Worm (Caenorhabditis elegans) whole organism, L2 larva: ENCODE results near the gene T05A7.11.
A peak's percentile ranks its signal among the peaks of the same experiment; 100 is the strongest.

Source experiments
- C34F6.9 ChIP-seq: fragments of 150-350 bp; optimal IDR thresholded peaks from 2 replicates; lab custom pipeline; 2014; ENCODE audit warnings: missing biosample characterization, missing genetic modification characterization
- F13H6.1 ChIP-seq: sonication (generic microtip); optimal IDR thresholded peaks from 2 replicates; lab custom pipeline; 2016; ENCODE audit warnings: missing genetic modification characterization, missing compliant biosample characterization
- R02D3.7 ChIP-seq: fragments of 150-350 bp; optimal IDR thresholded peaks from 2 replicates; lab custom pipeline; 2014; ENCODE audit warnings: missing biosample characterization, missing genetic modification characterization
- ZK546.5 ChIP-seq: sonication (generic microtip); optimal IDR thresholded peaks from 2 replicates; lab custom pipeline; 2017; ENCODE audit warnings: missing biosample characterization, missing genetic modification characterization
- alr-1 ChIP-seq: fragments of 150-350 bp; optimal IDR thresholded peaks from 2 replicates; lab custom pipeline; 2014; ENCODE audit warnings: missing biosample characterization, missing genetic modification characterization
- aly-2 ChIP-seq: fragments of 150-350 bp; optimal IDR thresholded peaks from 2 replicates; lab custom pipeline; 2014; ENCODE audit warnings: missing biosample characterization, missing genetic modification characterization
- ceh-82 ChIP-seq: fragments of 150-350 bp; optimal IDR thresholded peaks from 2 replicates; lab custom pipeline; 2014; ENCODE audit warnings: missing biosample characterization, missing genetic modification characterization
- crh-2 ChIP-seq: sonication (generic microtip); optimal IDR thresholded peaks from 2 replicates; lab custom pipeline; 2017; ENCODE audit warnings: missing biosample characterization, missing genetic modification characterization
- dmd-4 ChIP-seq: sonication (generic microtip); optimal IDR thresholded peaks from 2 replicates; lab custom pipeline; 2017; ENCODE audit warnings: missing biosample characterization, missing genetic modification characterization
- egl-27 ChIP-seq: sonication (generic microtip); optimal IDR thresholded peaks from 3 replicates; lab custom pipeline; 2017; ENCODE audit warnings: missing biosample characterization, missing genetic modification reagents, missing genetic modification characterization
- fos-1 ChIP-seq: fragments of 150-350 bp; optimal IDR thresholded peaks from 2 replicates; lab custom pipeline; 2014; ENCODE audit warnings: missing biosample characterization, missing genetic modification characterization
- gmeb-1 ChIP-seq: fragments of 150-350 bp; optimal IDR thresholded peaks from 2 replicates; lab custom pipeline; 2014; ENCODE audit warnings: missing biosample characterization, missing genetic modification characterization
- lin-11 ChIP-seq: fragments of 150-350 bp; sonication (generic microtip); optimal IDR thresholded peaks from 2 replicates; lab custom pipeline; 2014; ENCODE audit warnings: missing biosample characterization, missing genetic modification characterization, inconsistent platforms, mixed read lengths
- lin-13 ChIP-seq: fragments of 150-350 bp; optimal IDR thresholded peaks from 2 replicates; lab custom pipeline; 2014; ENCODE audit warnings: missing biosample characterization, missing genetic modification reagents, missing genetic modification characterization
- lin-39 ChIP-seq: fragments of 150-350 bp; optimal IDR thresholded peaks from 2 replicates; lab custom pipeline; 2014; ENCODE audit warnings: missing biosample characterization, missing genetic modification reagents, missing genetic modification characterization
- lsy-2 ChIP-seq, 2 experiments: fragments of 150-350 bp in 1 of 2; sonication (generic microtip) in 1 of 2; optimal IDR thresholded peaks; 2 replicates each; lab custom pipeline; 2014 to 2017; ENCODE audit warnings: missing biosample characterization in 2 of 2, missing genetic modification characterization in 2 of 2
- mdl-1 ChIP-seq, 2 experiments: fragments of 150-350 bp in 1 of 2; sonication (generic microtip) in 1 of 2; optimal IDR thresholded peaks; 2 replicates each; lab custom pipeline; 2017; ENCODE audit warnings: missing biosample characterization in 2 of 2, missing genetic modification characterization in 2 of 2
- nhr-10 ChIP-seq: sonication (generic microtip); optimal IDR thresholded peaks from 2 replicates; lab custom pipeline; 2017; ENCODE audit warnings: missing biosample characterization, missing genetic modification characterization
- nhr-11 ChIP-seq: fragments of 150-350 bp; optimal IDR thresholded peaks from 2 replicates; lab custom pipeline; 2014; ENCODE audit warnings: missing biosample characterization, missing genetic modification characterization
- nhr-12 ChIP-seq: fragments of 150-350 bp; optimal IDR thresholded peaks from 2 replicates; lab custom pipeline; 2014; ENCODE audit warnings: missing biosample characterization, missing genetic modification characterization
- nhr-21 ChIP-seq: fragments of 150-350 bp; optimal IDR thresholded peaks from 2 replicates; lab custom pipeline; 2014; ENCODE audit warnings: missing biosample characterization, missing genetic modification characterization
- nhr-23 ChIP-seq: fragments of 150-350 bp; optimal IDR thresholded peaks from 2 replicates; lab custom pipeline; 2014; ENCODE audit warnings: missing biosample characterization, missing genetic modification reagents, missing genetic modification characterization
- nhr-237 ChIP-seq: fragments of 150-350 bp; optimal IDR thresholded peaks from 2 replicates; lab custom pipeline; 2014; ENCODE audit warnings: missing biosample characterization, missing genetic modification characterization
- nhr-6 ChIP-seq: fragments of 150-350 bp; optimal IDR thresholded peaks from 2 replicates; lab custom pipeline; 2014; ENCODE audit warnings: missing biosample characterization, missing genetic modification characterization
- nhr-77 ChIP-seq: fragments of 150-350 bp; optimal IDR thresholded peaks from 2 replicates; lab custom pipeline; 2014; ENCODE audit warnings: missing biosample characterization, missing genetic modification characterization
- sem-4 ChIP-seq: fragments of 150-350 bp; optimal IDR thresholded peaks from 2 replicates; lab custom pipeline; 2014; ENCODE audit warnings: missing biosample characterization, missing genetic modification reagents, missing genetic modification characterization
- skn-1 ChIP-seq: sonication (generic microtip); optimal IDR thresholded peaks from 2 replicates; lab custom pipeline; 2017; ENCODE audit warnings: missing biosample characterization, missing genetic modification characterization
- sma-3 ChIP-seq: sonication (generic microtip); optimal IDR thresholded peaks from 2 replicates; lab custom pipeline; 2016; ENCODE audit warnings: missing genetic modification reagents, missing genetic modification characterization, missing compliant biosample characterization
- sma-9 ChIP-seq, 2 experiments: fragments of 150-350 bp in 1 of 2; sonication (generic microtip) in 1 of 2; optimal IDR thresholded peaks; 2 replicates each; lab custom pipeline; 2014 to 2016; ENCODE audit warnings: missing genetic modification characterization in 2 of 2, mild to moderate bottlenecking in 1 of 2, missing biosample characterization in 1 of 2, missing compliant biosample characterization in 1 of 2, missing genetic modification reagents in 1 of 2, moderate library complexity in 1 of 2
- unc-62 ChIP-seq: fragments of 150-350 bp; optimal IDR thresholded peaks from 2 replicates; lab custom pipeline; 2014; ENCODE audit warnings: missing biosample characterization, missing genetic modification reagents, missing genetic modification characterization
- zag-1 ChIP-seq: fragments of 150-350 bp; optimal IDR thresholded peaks from 2 replicates; lab custom pipeline; 2014; ENCODE audit warnings: missing biosample characterization, missing genetic modification characterization
- ztf-1 ChIP-seq: fragments of 200-800 bp; sonication (Bioruptor generic); conservative IDR thresholded peaks from 2 replicates; pipeline ENCODE4 v1.3.6; 2022; ENCODE audit warnings: missing genetic modification characterization, missing compliant biosample characterization

Gene T05A7.11

ce11 chrII:4696055-4696454 lies 30.8 kb upstream of the T05A7.11 start:
- TF ChIP-seq dmd-4, result no peak
- TF ChIP-seq nhr-237 (tag; lab: Kevin White, UChicago), result no peak
- TF ChIP-seq nhr-21 (tag; lab: Kevin White, UChicago), result no peak
- TF ChIP-seq lin-39 (tag; lab: Kevin White, UChicago), result no peak
- peak; percentile 1 for TF ChIP-seq crh-2 (tag; lab: Kevin White, UChicago)
- no peak for TF ChIP-seq ceh-82
- no peak for TF ChIP-seq alr-1
- no peak for TF ChIP-seq nhr-10
- TF ChIP-seq lsy-2 (tag; optimal IDR thresholded peaks at IDR 0.05; lab: Kevin White, UChicago), result no peak

- TF ChIP-seq egl-27 (no peak), nhr-12 (tag; lab: Kevin White, UChicago) (no peak), nhr-77 (tag; lab: Kevin White, UChicago) (no peak), skn-1 (tag; lab: Kevin White, UChicago) (no peak), fos-1 (tag; lab: Kevin White, UChicago) (peak; percentile 49), gmeb-1 (tag; lab: Kevin White, UChicago) (no peak), mdl-1 (tag; optimal IDR thresholded peaks at IDR 0.05; lab: Kevin White, UChicago) (peak in 1 of 2 experiments; percentile 8), sma-9 (GFP tag; optimal IDR thresholded peaks at IDR 0.05; lab: Kevin White, UChicago) (peak; percentile 27), sma-9 (tag; optimal IDR thresholded peaks at IDR 0.05; lab: Kevin White, UChicago) (no peak), lsy-2 (tag; optimal IDR thresholded peaks at IDR 0.05; lab: Kevin White, UChicago) (peak in 1 of 2 experiments; percentile 60), crh-2 (tag; lab: Kevin White, UChicago) (peak; percentile 17), zag-1 (tag; lab: Kevin White, UChicago) (no peak), F13H6.1 (peak; percentile 11), C34F6.9 (tag; lab: Kevin White, UChicago) (peak; percentile 42), lin-39 (tag; lab: Kevin White, UChicago) (no peak)
These were observed 27.9 kb upstream of the T05A7.11 start, which contains the start of gene F10G7.5 for ce11 chrII:4693129-4693528. Gene F10G7.5, plus strand, starts transcription at chrII:4693414.

ce11 chrII:4689477-4689876 lies 24.2 kb upstream of the T05A7.11 start, which contains the start of gene F10G7.12:
Gene F10G7.12, plus strand, starts transcription at chrII:4689777.
- TF ChIP-seq nhr-12 (tag; lab: Kevin White, UChicago), result no peak
- TF ChIP-seq nhr-77 (tag; lab: Kevin White, UChicago), result no peak
- TF ChIP-seq ZK546.5 (tag; lab: Kevin White, UChicago), result no peak
- no peak for TF ChIP-seq lin-39 (tag; lab: Kevin White, UChicago)
- no peak for TF ChIP-seq sma-3 (GFP tag; lab: Kevin White, UChicago)
- no peak for TF ChIP-seq nhr-23
- TF ChIP-seq R02D3.7 (tag; lab: Kevin White, UChicago), result no peak
- TF ChIP-seq lin-11, result no peak

ce11 chrII:4686941-4687340 lies 21.7 kb upstream of the T05A7.11 start, which contains the start of gene sre-39:
Gene sre-39, plus strand, starts transcription at chrII:4687241.
- TF ChIP-seq sma-3 (GFP tag; lab: Kevin White, UChicago) (no peak), ZK546.5 (tag; lab: Kevin White, UChicago) (no peak), sem-4 (tag; lab: Kevin White, UChicago) (no peak), nhr-77 (tag; lab: Kevin White, UChicago) (no peak), nhr-12 (tag; lab: Kevin White, UChicago) (no peak), aly-2 (no peak), egl-27 (no peak)

- no peak for TF ChIP-seq unc-62 (GFP tag; lab: Kevin White, UChicago)
- no peak for TF ChIP-seq ceh-82
- no peak for TF ChIP-seq crh-2 (tag; lab: Kevin White, UChicago)
- no peak for TF ChIP-seq lin-13
- no peak for TF ChIP-seq fos-1 (tag; lab: Kevin White, UChicago)
- TF ChIP-seq skn-1 (tag; lab: Kevin White, UChicago), result no peak
- no peak for TF ChIP-seq nhr-77 (tag; lab: Kevin White, UChicago)
- no peak for TF ChIP-seq nhr-11 (tag; lab: Kevin White, UChicago)
- TF ChIP-seq nhr-6 (tag; lab: Kevin White, UChicago), result no peak
- no peak for TF ChIP-seq ztf-1 (GFP tag; lab: Robert Waterston, UW)
- TF ChIP-seq F13H6.1, result no peak
These were observed 19.6 kb upstream of the T05A7.11 start for ce11 chrII:4684852-4685251.
